Worm (Caenorhabditis elegans): ENCODE data around the gene dpy-28.

Gene dpy-28

DNA sequence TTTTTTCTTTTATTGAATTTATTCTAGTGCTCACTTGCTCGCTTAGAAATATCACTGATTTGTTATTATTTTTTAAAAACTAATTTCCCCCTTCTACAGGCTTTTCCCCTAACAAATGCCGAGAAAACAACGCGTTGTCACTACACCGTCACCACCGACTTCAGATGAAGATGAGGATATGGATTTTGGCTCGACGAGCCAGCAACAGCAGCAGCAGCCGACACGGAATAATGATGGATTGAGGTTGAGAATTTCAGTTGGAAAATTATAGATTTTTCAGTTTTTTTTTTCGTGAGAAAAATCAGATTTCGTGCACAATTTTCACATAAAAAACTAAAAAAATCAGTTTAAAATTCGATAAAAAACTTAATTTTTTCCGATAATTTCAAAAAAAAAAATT is at the start of gene dpy-28:
TSS of gene dpy-28 (plus strand) at position 100 of the 400 bp plus-strand sequence.
- TF ChIP-seq nhr-76 (tag; optimal IDR thresholded peaks at IDR 0.05): no peak
- TF ChIP-seq nhr-12 (tag; optimal IDR thresholded peaks at IDR 0.05): no peak
- no peak for TF ChIP-seq unc-120 (tag; optimal IDR thresholded peaks at IDR 0.05; ENCODE audit: poor library complexity, severe bottlenecking)
- TF ChIP-seq ceh-39 (tag; optimal IDR thresholded peaks at IDR 0.05): no peak
- no peak for TF ChIP-seq ceh-83 (GFP tag; optimal IDR thresholded peaks at IDR 0.05)
- no peak for TF ChIP-seq lin-13 (tag; optimal IDR thresholded peaks at IDR 0.05)
- TF ChIP-seq ham-2 (GFP tag; optimal IDR thresholded peaks at IDR 0.05): no peak
- TF ChIP-seq elt-1 (tag; optimal IDR thresholded peaks at IDR 0.05; ENCODE audit: borderline replicate concordance, insufficient read depth): no peak
- no peak for TF ChIP-seq unc-62 (GFP tag; optimal IDR thresholded peaks at IDR 0.05)

DNA sequence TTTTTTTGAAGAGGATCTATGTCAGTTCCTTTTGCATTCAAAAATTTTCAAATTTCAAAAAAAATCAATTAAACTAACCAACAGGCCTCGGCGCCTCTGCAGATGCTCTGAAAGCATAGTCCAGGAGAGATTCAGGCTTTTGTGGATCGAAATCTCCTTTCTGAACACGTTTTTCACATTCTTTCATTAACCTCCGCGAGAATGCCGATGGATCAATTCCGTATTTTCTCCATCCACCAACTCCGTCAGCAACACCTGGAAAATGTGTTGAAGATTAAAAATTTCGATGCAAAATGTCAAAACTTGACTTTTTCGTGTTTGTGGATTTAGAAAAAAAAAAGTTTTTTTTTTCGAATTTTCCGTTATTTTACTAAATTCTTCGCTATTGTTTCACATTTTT is 48.4 kb upstream of the dpy-28 start:
- TF ChIP-seq elt-3 (tag; optimal IDR thresholded peaks at IDR 0.05) (no peak), nhr-2 (tag; optimal IDR thresholded peaks at IDR 0.05) (no peak), sptf-1 (tag; optimal IDR thresholded peaks at IDR 0.05) (no peak), mls-2 (tag; optimal IDR thresholded peaks at IDR 0.05) (no peak), nhr-237 (tag; optimal IDR thresholded peaks at IDR 0.05) (no peak), ceh-43 (GFP tag; optimal IDR thresholded peaks at IDR 0.05) (no peak), mab-5 (tag; optimal IDR thresholded peaks at IDR 0.05) (no peak), ceh-39 (tag; optimal IDR thresholded peaks at IDR 0.05) (no peak), lin-13 (tag; optimal IDR thresholded peaks at IDR 0.05) (no peak), M03D4.4 (tag; optimal IDR thresholded peaks at IDR 0.05) (no peak), tbx-8 (GFP tag; optimal IDR thresholded peaks at IDR 0.05) (no peak)

DNA sequence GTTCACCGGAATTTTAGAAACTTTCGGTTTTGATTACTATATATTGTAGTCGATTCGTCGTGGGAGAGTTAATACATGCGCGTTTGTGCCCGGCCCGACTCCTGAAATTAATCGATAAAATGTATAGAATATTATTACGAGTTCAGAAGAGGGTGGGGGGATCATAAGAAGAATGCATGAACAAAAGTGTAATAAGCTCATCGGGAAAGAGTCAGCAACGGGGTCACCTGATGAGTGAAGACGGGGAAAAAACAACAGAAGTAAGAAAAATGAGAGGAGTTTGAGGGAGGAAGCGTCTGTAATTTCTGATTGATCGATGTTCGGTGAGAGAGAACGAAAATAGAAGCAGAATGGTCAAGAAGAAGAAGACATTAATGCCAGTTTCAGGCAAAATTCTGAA is 46.8 kb upstream of the dpy-28 start, which contains the start of gene W09D10.4:
TSS of gene W09D10.4 (minus strand) at position 101 of the 400 bp plus-strand sequence.
- TF ChIP-seq pha-4 (tag; optimal IDR thresholded peaks at IDR 0.05): no peak
- no peak for TF ChIP-seq mls-2 (tag; optimal IDR thresholded peaks at IDR 0.05)
- TF ChIP-seq nhr-237 (tag; optimal IDR thresholded peaks at IDR 0.05): no peak
- no peak for TF ChIP-seq unc-62 (GFP tag; optimal IDR thresholded peaks at IDR 0.05)
- TF ChIP-seq elt-3 (tag; optimal IDR thresholded peaks at IDR 0.05): no peak
- no peak for TF ChIP-seq ceh-83 (GFP tag; optimal IDR thresholded peaks at IDR 0.05)
- TF ChIP-seq mep-1 (tag; optimal IDR thresholded peaks at IDR 0.05): no peak
- TF ChIP-seq tbx-8 (GFP tag; optimal IDR thresholded peaks at IDR 0.05): no peak
- TF ChIP-seq nhr-12 (tag; optimal IDR thresholded peaks at IDR 0.05): no peak
- TF ChIP-seq ces-1 (GFP tag; optimal IDR thresholded peaks at IDR 0.05): no peak
- no peak for TF ChIP-seq cnd-1 (tag; optimal IDR thresholded peaks at IDR 0.05)
- TF ChIP-seq ceh-39 (tag; optimal IDR thresholded peaks at IDR 0.05): no peak

DNA sequence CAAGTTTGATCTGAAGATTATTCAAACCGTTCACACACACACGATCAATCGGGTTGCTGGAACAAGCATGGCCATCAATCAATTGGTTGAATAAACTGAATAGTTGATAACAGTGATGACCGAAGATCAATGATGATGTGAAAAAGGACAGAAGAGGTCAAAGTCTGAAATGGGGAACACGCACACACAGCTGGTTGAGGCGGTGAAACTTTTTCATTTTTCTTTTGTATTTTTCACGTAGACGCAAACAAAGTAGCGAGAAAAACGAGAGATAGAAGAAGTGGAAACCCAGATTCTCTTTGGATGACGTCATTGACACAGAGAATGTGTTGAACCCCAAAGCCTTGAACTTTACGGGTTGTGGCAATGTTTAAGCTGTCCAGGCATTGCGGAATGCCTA is 45.5 kb upstream of the dpy-28 start:
- TF ChIP-seq nhr-76 (tag; optimal IDR thresholded peaks at IDR 0.05): no peak
- TF ChIP-seq zip-8 (tag; optimal IDR thresholded peaks at IDR 0.05): peak; percentile 11

DNA sequence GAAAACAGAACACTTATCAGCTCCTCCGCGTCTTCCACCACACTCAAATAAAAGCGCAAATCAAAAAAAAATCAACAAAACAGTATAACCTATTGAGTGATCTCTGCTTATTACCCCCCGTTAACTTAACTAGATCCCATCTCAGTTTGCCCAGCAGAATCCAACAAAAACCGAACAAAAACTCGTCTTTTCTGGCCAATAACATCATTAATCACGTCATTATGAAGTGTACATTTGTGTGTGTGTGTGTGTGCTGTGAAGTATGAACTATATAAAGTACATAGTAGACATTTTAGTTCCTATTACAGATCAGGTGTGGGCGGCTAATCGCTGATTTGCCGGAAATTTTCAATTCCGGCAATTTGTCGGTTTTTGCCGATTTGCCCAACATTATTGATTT is 44.9 kb upstream of the dpy-28 start:
- no peak for TF ChIP-seq nhr-2 (tag; optimal IDR thresholded peaks at IDR 0.05)
- no peak for TF ChIP-seq ztf-11 (tag; optimal IDR thresholded peaks at IDR 0.05)
- TF ChIP-seq drap-1 (GFP tag; optimal IDR thresholded peaks at IDR 0.05): no peak
- no peak for TF ChIP-seq lsy-2 (tag; optimal IDR thresholded peaks at IDR 0.05)
- TF ChIP-seq mab-5 (tag; optimal IDR thresholded peaks at IDR 0.05): no peak

DNA sequence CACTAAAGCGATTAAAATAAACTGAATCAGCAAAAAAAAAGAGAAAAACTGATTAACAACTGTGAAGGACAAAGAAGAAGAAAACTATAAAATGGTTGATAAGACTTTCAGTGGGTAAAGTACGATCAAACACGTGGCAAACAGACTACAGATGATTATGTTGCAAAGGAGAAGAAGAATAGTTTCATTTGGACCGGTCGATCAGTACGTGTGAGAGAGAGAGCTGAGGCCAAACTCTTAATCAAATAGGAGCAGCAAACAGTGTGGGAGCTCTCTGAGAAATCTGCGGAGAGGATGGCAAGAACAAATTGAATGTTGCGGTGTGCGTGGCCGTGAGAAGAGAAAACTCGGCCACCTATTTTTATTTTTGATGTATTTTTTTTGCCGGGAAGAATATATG is 43.9 kb upstream of the dpy-28 start:
- TF ChIP-seq ztf-11 (tag; optimal IDR thresholded peaks at IDR 0.05) (no peak), ceh-39 (tag; optimal IDR thresholded peaks at IDR 0.05) (no peak), sptf-1 (tag; optimal IDR thresholded peaks at IDR 0.05) (no peak), tbx-8 (GFP tag; optimal IDR thresholded peaks at IDR 0.05) (no peak), lsy-2 (tag; optimal IDR thresholded peaks at IDR 0.05) (no peak), mab-5 (tag; optimal IDR thresholded peaks at IDR 0.05) (no peak), mls-2 (tag; optimal IDR thresholded peaks at IDR 0.05) (no peak), elt-3 (tag; optimal IDR thresholded peaks at IDR 0.05) (no peak), ceh-43 (GFP tag; optimal IDR thresholded peaks at IDR 0.05) (no peak), elt-1 (tag; optimal IDR thresholded peaks at IDR 0.05; ENCODE audit: borderline replicate concordance, insufficient read depth) (no peak), cnd-1 (tag; optimal IDR thresholded peaks at IDR 0.05) (no peak), blmp-1 (tag; optimal IDR thresholded peaks at IDR 0.05) (no peak), M03D4.4 (tag; optimal IDR thresholded peaks at IDR 0.05) (no peak), drap-1 (GFP tag; optimal IDR thresholded peaks at IDR 0.05) (no peak), snpc-4 (tag; optimal IDR thresholded peaks at IDR 0.05) (no peak), lin-32 (GFP tag; optimal IDR thresholded peaks at IDR 0.05) (no peak), nhr-12 (tag; optimal IDR thresholded peaks at IDR 0.05) (no peak)

All from whole organism, mixed stage, embryonic.